Fruit fly (Drosophila melanogaster): ENCODE measurements around the gene ssp2.

ssp2 gene

DNA sequence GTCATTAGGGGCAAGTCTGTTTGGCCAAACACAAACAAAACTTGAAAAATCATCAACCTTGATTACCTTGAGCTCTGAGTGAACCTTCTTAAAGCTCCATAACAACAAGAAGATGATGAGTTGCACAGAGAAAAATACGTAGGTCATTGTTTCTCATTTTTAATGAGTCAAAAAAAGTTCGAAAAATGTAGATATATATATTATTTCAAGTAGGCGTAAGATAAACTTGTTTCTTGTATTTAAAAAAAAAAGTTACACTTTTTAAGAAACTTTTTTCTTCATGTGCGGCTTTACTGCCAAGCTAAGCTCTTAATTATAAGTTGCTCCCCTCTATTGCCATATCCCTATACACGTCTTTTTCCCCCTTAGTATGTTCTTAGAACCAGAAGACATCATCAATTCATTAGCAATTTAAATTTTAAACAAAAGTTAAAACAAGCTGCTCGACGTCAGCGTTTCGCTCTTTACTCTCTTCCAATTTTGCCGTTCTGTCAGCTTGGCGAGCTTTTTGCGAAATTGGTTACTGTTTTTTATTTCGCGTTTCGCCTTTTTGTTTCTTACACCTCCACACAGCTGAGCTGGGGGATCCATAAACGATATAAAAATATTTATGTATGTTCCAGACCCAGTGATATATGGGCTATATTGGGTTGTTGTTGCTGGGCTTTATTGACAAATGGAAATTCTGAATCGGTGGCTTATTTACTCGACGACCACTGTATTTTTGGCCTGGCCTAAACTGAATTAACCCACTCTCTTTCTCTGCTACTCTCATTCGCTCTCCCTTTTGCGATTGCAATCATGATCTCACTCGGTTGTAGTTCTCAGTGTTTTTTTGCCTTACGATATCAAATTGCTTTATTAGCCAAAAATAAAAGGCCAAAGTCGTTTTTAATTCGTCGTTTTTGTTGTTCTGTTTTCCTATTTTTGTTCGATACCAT, 41.4 kb upstream of the ssp2 start (continued):
- peak; percentile 60 for TF ChIP-seq unpg (GFP tag; optimal IDR thresholded peaks at IDR 0.05)
- TF ChIP-seq wek (GFP tag; optimal IDR thresholded peaks at IDR 0.05), result no peak
- TF ChIP-seq CHES-1-like (GFP tag; optimal IDR thresholded peaks at IDR 0.05), result no peak
- peak; percentile 93 for TF ChIP-seq CG32532 (GFP tag; IDR thresholded peaks at IDR 0.05)
- TF ChIP-seq Sox102F (GFP tag; optimal IDR thresholded peaks at IDR 0.05), result peak; percentile 29
- TF ChIP-seq Xbp1 (GFP tag; optimal IDR thresholded peaks at IDR 0.05), result peak; percentile 32
- no peak for TF ChIP-seq gcm (GFP tag; optimal IDR thresholded peaks at IDR 0.05)
- peak; percentile 74 for TF ChIP-seq Taf1 (GFP tag; IDR thresholded peaks at IDR 0.05)
- peak; percentile 64 for TF ChIP-seq Drgx (GFP tag; IDR thresholded peaks at IDR 0.05)
- TF ChIP-seq CG18262 (tag; optimal IDR thresholded peaks at IDR 0.05), result peak; percentile 71
- TF ChIP-seq nerfin-1 (tag; optimal IDR thresholded peaks at IDR 0.05), result no peak
- TF ChIP-seq CG3065 (GFP tag; optimal IDR thresholded peaks at IDR 0.05), result no peak
- TF ChIP-seq tap (tag; optimal IDR thresholded peaks at IDR 0.05), result no peak
- TF ChIP-seq gcm2 (GFP tag; optimal IDR thresholded peaks at IDR 0.05), result peak; percentile 14
- peak; percentile 4 for TF ChIP-seq Vsx1 (GFP tag; optimal IDR thresholded peaks at IDR 0.05)
- TF ChIP-seq CG11247 (GFP tag; IDR thresholded peaks at IDR 0.05), result peak; percentile 77
- TF ChIP-seq z (GFP tag; IDR thresholded peaks at IDR 0.05), result no peak
- TF ChIP-seq CG4360 (GFP tag; IDR thresholded peaks at IDR 0.05), result no peak; the same call in 1 of the 2 replicates
- peak; percentile 16 for TF ChIP-seq Hmr (GFP tag; optimal IDR thresholded peaks at IDR 0.05)
- TF ChIP-seq CG3995 (GFP tag; optimal IDR thresholded peaks at IDR 0.05), result no peak
- TF ChIP-seq jigr1 (GFP tag; IDR thresholded peaks at IDR 0.05), result no peak
- TF ChIP-seq CG10274 (GFP tag; optimal IDR thresholded peaks at IDR 0.05), result peak; percentile 7
- 0 out of 2 replicates have a peak, but pooled peaks have one; percentile 11 for TF ChIP-seq CG4404 (GFP tag; IDR thresholded peaks at IDR 0.05)
- TF ChIP-seq Med (GFP tag), result peak; percentile 77
- peak; percentile 50 for TF ChIP-seq CG8388 (GFP tag; optimal IDR thresholded peaks at IDR 0.05)
- peak; percentile 16; the same call in 1 of the 2 replicates for TF ChIP-seq E2f2 (GFP tag; IDR thresholded peaks at IDR 0.05)
- TF ChIP-seq CG4707 (GFP tag; optimal IDR thresholded peaks at IDR 0.05), result no peak
- TF ChIP-seq chinmo (GFP tag; IDR thresholded peaks at IDR 0.05; ENCODE audit: partially characterized antibody), result 0 out of 4 replicates have a peak, but pooled peaks have one; percentile 42
- TF ChIP-seq Nf-YA (GFP tag; IDR thresholded peaks at IDR 0.05), result 0 out of 2 replicates have a peak, but pooled peaks have one; percentile 6
- TF ChIP-seq CG2678 (tag; optimal IDR thresholded peaks at IDR 0.05), result peak; percentile 73
- TF ChIP-seq row (GFP tag; IDR thresholded peaks at IDR 0.05), result peak; percentile 69
- peak; percentile 51; the same call in 1 of the 2 replicates for TF ChIP-seq seq (GFP tag; IDR thresholded peaks at IDR 0.05)
- peak; percentile 63 for TF ChIP-seq nmo (GFP tag; optimal IDR thresholded peaks at IDR 0.05)
- TF ChIP-seq CG12155 (GFP tag; optimal IDR thresholded peaks at IDR 0.05), result peak; percentile 24
- TF ChIP-seq so (GFP tag; IDR thresholded peaks at IDR 0.05), result 0 out of 3 replicates have a peak, but pooled peaks have one; percentile 21
- peak; percentile 5 for TF ChIP-seq HLH54F (GFP tag; optimal IDR thresholded peaks at IDR 0.05)
- TF ChIP-seq Dll (GFP tag; IDR thresholded peaks at IDR 0.05; ENCODE audit: partially characterized antibody), result no peak
- TF ChIP-seq Gug (GFP tag; IDR thresholded peaks at IDR 0.05), result peak; percentile 43; the same call in 1 of the 4 replicates
- TF ChIP-seq NC2α (GFP tag; optimal IDR thresholded peaks at IDR 0.05), result no peak
- no peak for TF ChIP-seq hth (optimal IDR thresholded peaks at IDR 0.05)
- TF ChIP-seq CG15514 (GFP tag; optimal IDR thresholded peaks at IDR 0.05), result peak; percentile 36
- peak; percentile 70 for TF ChIP-seq Meics (GFP tag; optimal IDR thresholded peaks at IDR 0.05)
- TF ChIP-seq klu (GFP tag; IDR thresholded peaks at IDR 0.05), result peak; percentile 57
- peak; percentile 61 for TF ChIP-seq CG12391 (tag; optimal IDR thresholded peaks at IDR 0.05)
- no peak for TF ChIP-seq ash1 (GFP tag; optimal IDR thresholded peaks at IDR 0.05)
- no peak for TF ChIP-seq Camta (GFP tag; optimal IDR thresholded peaks at IDR 0.05)
- no peak for TF ChIP-seq fd102C (GFP tag; optimal IDR thresholded peaks at IDR 0.05)
- peak; percentile 83 for TF ChIP-seq Atf6 (GFP tag; IDR thresholded peaks at IDR 0.05)
